Worm (Caenorhabditis elegans) whole organism, L3 larva: ENCODE measurements around the gene T25B2.2.

Experiments
- ama-1 ChIP-seq: fragments of 150-350 bp; optimal IDR thresholded peaks from 2 replicates; lab custom pipeline; 2018
- egl-27 ChIP-seq: sonication (generic microtip); optimal IDR thresholded peaks from 4 replicates; lab custom pipeline; 2017; ENCODE audit warnings: missing biosample characterization, missing genetic modification reagents, missing genetic modification characterization
- elt-3 ChIP-seq, 3 experiments: fragments of 150-350 bp in 1 of 3; sonication (generic microtip) in 2 of 3; optimal IDR thresholded peaks; 2 replicates in 2 of 3; 4 replicates in 1 of 3; lab custom pipeline; 2014 to 2017; ENCODE audit warnings: missing biosample characterization in 3 of 3, missing genetic modification characterization in 3 of 3
- fkh-10 ChIP-seq: sonication (generic microtip); optimal IDR thresholded peaks from 2 replicates; lab custom pipeline; 2017; ENCODE audit warnings: missing biosample characterization, missing genetic modification reagents, missing genetic modification characterization
- jun-1 ChIP-seq: fragments of 150-350 bp; optimal IDR thresholded peaks from 2 replicates; lab custom pipeline; 2014; ENCODE audit warnings: missing biosample characterization, missing genetic modification reagents, missing genetic modification characterization
- lin-39 ChIP-seq: fragments of 150-350 bp; optimal IDR thresholded peaks from 2 replicates; lab custom pipeline; 2018; ENCODE audit warnings: missing biosample characterization, missing genetic modification reagents, missing genetic modification characterization
- nhr-23 ChIP-seq: fragments of 150-350 bp; optimal IDR thresholded peaks from 2 replicates; lab custom pipeline; 2014; ENCODE audit warnings: missing biosample characterization, missing genetic modification reagents, missing genetic modification characterization
- pqm-1 ChIP-seq: fragments of 150-350 bp; optimal IDR thresholded peaks from 2 replicates; lab custom pipeline; 2017; ENCODE audit warnings: missing biosample characterization, missing genetic modification characterization, inconsistent platforms
- snpc-4 ChIP-seq: fragments of 150-350 bp; optimal IDR thresholded peaks from 2 replicates; lab custom pipeline; 2014; ENCODE audit warnings: missing biosample characterization, missing genetic modification characterization
- unc-62 ChIP-seq: fragments of 150-350 bp; sonication (generic microtip); optimal IDR thresholded peaks from 4 replicates; lab custom pipeline; 2014; ENCODE audit warnings: missing biosample characterization, missing genetic modification reagents, missing genetic modification characterization
- ztf-4 ChIP-seq: fragments of 150-350 bp; optimal IDR thresholded peaks from 2 replicates; lab custom pipeline; 2014; ENCODE audit warnings: missing biosample characterization, missing genetic modification characterization

DNA sequence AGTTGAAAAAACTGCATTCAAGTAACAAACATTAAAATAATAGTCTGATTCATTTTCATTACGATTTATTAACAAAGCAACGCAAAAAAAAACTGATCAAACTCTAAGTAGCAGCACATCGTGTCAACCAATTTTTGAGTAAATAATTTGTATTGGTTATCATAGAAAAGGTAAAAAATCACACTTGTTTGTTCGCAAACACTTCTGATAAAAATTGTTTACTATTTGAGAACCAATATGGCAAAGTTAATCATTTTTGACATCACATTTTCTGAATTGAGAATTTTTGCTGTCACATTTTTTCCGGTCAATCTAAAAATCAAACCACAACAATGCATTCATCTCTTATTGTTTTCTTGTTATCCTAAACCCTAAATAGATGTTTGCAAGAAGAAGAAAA is 48.2 kb upstream of the T25B2.2 start:
- TF ChIP-seq pqm-1 (tag; lab: Kevin White, UChicago) = peak; percentile 15
- no peak for TF ChIP-seq lin-39 (tag; lab: Kevin White, UChicago)
- no peak for TF ChIP-seq nhr-23 (tag; lab: Kevin White, UChicago)
- no peak for TF ChIP-seq jun-1 (tag; lab: Kevin White, UChicago)
- TF ChIP-seq fkh-10 (GFP tag; lab: Kevin White, UChicago) = no peak
- TF ChIP-seq ztf-4 (tag; lab: Kevin White, UChicago) = no peak
- no peak for TF ChIP-seq ama-1 (lab: Kevin White, UChicago)
- TF ChIP-seq unc-62 = no peak
- TF ChIP-seq snpc-4 (tag; lab: Kevin White, UChicago) = no peak
- no peak for TF ChIP-seq elt-3 (tag; optimal IDR thresholded peaks at IDR 0.05; lab: Kevin White, UChicago)
- TF ChIP-seq egl-27 (tag; lab: Kevin White, UChicago) = no peak
